Worm (Caenorhabditis elegans): Measurements from ENCODE around the gene ugt-67.

- no peak for TF ChIP-seq T22C8.4 (GFP tag; IDR thresholded peaks at IDR 0.05)
- TF ChIP-seq med-1 (GFP tag; optimal IDR thresholded peaks at IDR 0.05; ENCODE audit: insufficient read depth): no peak
- no peak for TF ChIP-seq tab-1 (GFP tag; IDR thresholded peaks at IDR 0.05)
Measured at ce11 chrV:4881377-4881776, 19.8 kb upstream of the ugt-67 start, which contains the start of gene str-32.

All from whole organism, midembryonic.